Fruit fly (Drosophila melanogaster) whole organism, embryonic: ENCODE data around the gene CG31174.

ENCODE experiments used
- Aef1 ChIP-seq: fragments of 200-800 bp; sonication (Bioruptor generic); IDR thresholded peaks from 3 replicates; pipeline ENCODE4 v1.3.6; 2022; ENCODE audit warnings: missing biosample characterization, missing genetic modification characterization
- Bgb ChIP-seq: fragments of 200-800 bp; sonication (Bioruptor generic); IDR thresholded peaks from 2 replicates; pipeline ENCODE4 v1.3.6; 2022; ENCODE audit warnings: missing biosample characterization, missing genetic modification characterization; ENCODE audit not compliant: partially characterized antibody
- CG10462 ChIP-seq: fragments of 200-800 bp; sonication (Bioruptor generic); optimal IDR thresholded peaks from 2 replicates; lab custom pipeline; 2016; ENCODE audit warnings: missing biosample characterization, missing genetic modification characterization
- CG10979 ChIP-seq: fragments of 200-800 bp; sonication (Bioruptor generic); optimal IDR thresholded peaks from 2 replicates; lab custom pipeline; 2018; ENCODE audit warnings: missing biosample characterization, mild to moderate bottlenecking, missing genetic modification characterization, moderate library complexity
- CG11695 ChIP-seq: fragments of 200-800 bp; sonication (Bioruptor generic); IDR thresholded peaks from 3 replicates; pipeline ENCODE4 v1.3.6; 2022; ENCODE audit warnings: missing biosample characterization, missing genetic modification characterization
- CG13296 ChIP-seq: fragments of 200-800 bp; sonication (Bioruptor generic); optimal IDR thresholded peaks from 3 replicates; lab custom pipeline; 2018; ENCODE audit warnings: missing biosample characterization, mild to moderate bottlenecking, missing genetic modification characterization
- CG14050 ChIP-seq: fragments of 200-800 bp; sonication (Bioruptor generic); IDR thresholded peaks from 3 replicates; pipeline ENCODE4 v1.3.6; 2022; ENCODE audit warnings: missing biosample characterization, missing genetic modification characterization
- CG18476 ChIP-seq: fragments of 200-800 bp; sonication (Bioruptor generic); optimal IDR thresholded peaks from 2 replicates; lab custom pipeline; 2016; ENCODE audit warnings: missing biosample characterization, mild to moderate bottlenecking, missing genetic modification characterization
- CG18599 ChIP-seq: fragments of 200-800 bp; sonication (Bioruptor generic); optimal IDR thresholded peaks from 3 replicates; lab custom pipeline; 2017; ENCODE audit warnings: missing biosample characterization, missing genetic modification characterization, mild to moderate bottlenecking, moderate library complexity, missing genetic modification reagents
- CG2678 ChIP-seq: fragments of 200-800 bp; sonication (Bioruptor generic); optimal IDR thresholded peaks from 3 replicates; lab custom pipeline; 2019; ENCODE audit warnings: missing biosample characterization, mild to moderate bottlenecking, missing genetic modification characterization, moderate library complexity
- CG3281 ChIP-seq: fragments of 200-800 bp; sonication (Bioruptor generic); optimal IDR thresholded peaks from 3 replicates; lab custom pipeline; 2017; ENCODE audit warnings: missing biosample characterization, mild to moderate bottlenecking, missing genetic modification characterization
- CG3838 ChIP-seq: fragments of 200-800 bp; sonication (Bioruptor generic); optimal IDR thresholded peaks from 3 replicates; lab custom pipeline; 2016; ENCODE audit warnings: missing biosample characterization, missing genetic modification characterization
- CG3847 ChIP-seq: fragments of 200-800 bp; sonication (Bioruptor generic); IDR thresholded peaks from 2 replicates; pipeline ENCODE4 v1.3.6; 2022; ENCODE audit warnings: missing biosample characterization, missing genetic modification characterization
- CG4360 ChIP-seq: fragments of 200-800 bp; sonication (Bioruptor generic); IDR thresholded peaks from 2 replicates; pipeline ENCODE4 v1.3.6; 2022; ENCODE audit warnings: missing biosample characterization, missing genetic modification characterization
- CG4424 ChIP-seq: fragments of 200-800 bp; sonication (Bioruptor generic); optimal IDR thresholded peaks from 3 replicates; lab custom pipeline; 2016; ENCODE audit warnings: missing biosample characterization, missing genetic modification characterization
- CG4820 ChIP-seq: fragments of 200-800 bp; sonication (Bioruptor generic); optimal IDR thresholded peaks from 3 replicates; lab custom pipeline; 2016; ENCODE audit warnings: missing biosample characterization, missing genetic modification characterization
- CG6254 ChIP-seq: fragments of 200-800 bp; sonication (Bioruptor generic); optimal IDR thresholded peaks from 3 replicates; lab custom pipeline; 2017; ENCODE audit warnings: mild to moderate bottlenecking, missing biosample characterization, missing genetic modification reagents, missing genetic modification characterization
- CG6689 ChIP-seq: fragments of 200-800 bp; sonication (Bioruptor generic); IDR thresholded peaks from 2 replicates; pipeline ENCODE4 v1.3.6; 2022; ENCODE audit warnings: missing biosample characterization, missing genetic modification characterization
- CG7745 ChIP-seq: fragments of 200-800 bp; sonication (Bioruptor generic); optimal IDR thresholded peaks from 2 replicates; lab custom pipeline; 2018; ENCODE audit warnings: missing biosample characterization, mild to moderate bottlenecking, missing genetic modification characterization, moderate library complexity
- CG7839 ChIP-seq: fragments of 200-800 bp; sonication (Bioruptor generic); optimal IDR thresholded peaks from 3 replicates; lab custom pipeline; 2018; ENCODE audit warnings: missing biosample characterization, mild to moderate bottlenecking, missing genetic modification characterization, moderate library complexity
- CG8478 ChIP-seq: fragments of >200 bp; optimal IDR thresholded peaks from 2 replicates; lab custom pipeline; 2018
- CG8924 ChIP-seq: fragments of 200-800 bp; optimal IDR thresholded peaks from 3 replicates; lab custom pipeline; 2019; ENCODE audit warnings: missing biosample characterization, mild to moderate bottlenecking, missing genetic modification characterization, moderate library complexity
- CkIIα-i1 ChIP-seq: fragments of 200-800 bp; sonication (Bioruptor generic); IDR thresholded peaks from 2 replicates; pipeline ENCODE4 v1.3.6; 2022; ENCODE audit warnings: missing biosample characterization, missing genetic modification characterization
- D ChIP-seq, 2 experiments: fragments of 200-800 bp in 1 of 2; fragments of >200 bp in 1 of 2; sonication (Bioruptor generic) in 1 of 2; optimal IDR thresholded peaks; 2 replicates in 1 of 2; 3 replicates in 1 of 2; lab custom pipeline; 2017; ENCODE audit warnings: mild to moderate bottlenecking in 1 of 2, missing biosample characterization in 1 of 2, missing genetic modification characterization in 1 of 2, missing genetic modification reagents in 1 of 2
- Fer3 ChIP-seq: fragments of 200-800 bp; sonication (Bioruptor generic); optimal IDR thresholded peaks from 2 replicates; lab custom pipeline; 2018; ENCODE audit warnings: missing biosample characterization, mild to moderate bottlenecking, missing genetic modification characterization, moderate library complexity
- H15 ChIP-seq: fragments of 200-800 bp; sonication (Bioruptor generic); IDR thresholded peaks from 3 replicates; pipeline ENCODE4 v1.3.6; 2022; ENCODE audit warnings: missing biosample characterization, missing genetic modification characterization
- Med ChIP-seq: fragments of 200-800 bp; sonication (Bioruptor generic); peaks from one replicate; lab custom pipeline; 2016; ENCODE audit warnings: missing biosample characterization, missing genetic modification characterization, mild to moderate bottlenecking, inconsistent platforms, moderate library complexity
- Poxn ChIP-seq: fragments of 200-800 bp; sonication (Bioruptor generic); IDR thresholded peaks from 2 replicates; pipeline ENCODE4 v1.3.6; 2022; ENCODE audit warnings: missing biosample characterization, missing genetic modification characterization
- Sox102F ChIP-seq: fragments of 200-800 bp; sonication (Bioruptor generic); optimal IDR thresholded peaks from 2 replicates; lab custom pipeline; 2018; ENCODE audit warnings: missing biosample characterization, mild to moderate bottlenecking, missing genetic modification characterization, moderate library complexity
- Taf1 ChIP-seq: fragments of 200-800 bp; sonication (Bioruptor generic); IDR thresholded peaks from 2 replicates; pipeline ENCODE4 v1.3.6; 2022; ENCODE audit warnings: missing biosample characterization, missing genetic modification characterization
- abd-A ChIP-seq: fragments of 200-800 bp; sonication (Bioruptor generic); optimal IDR thresholded peaks from 3 replicates; lab custom pipeline; 2019; ENCODE audit warnings: missing biosample characterization, mild to moderate bottlenecking, missing genetic modification characterization, moderate library complexity
- al ChIP-seq: fragments of 200-800 bp; sonication (Bioruptor generic); IDR thresholded peaks from 2 replicates; pipeline ENCODE4 v1.3.6; 2022; ENCODE audit warnings: missing biosample characterization, missing genetic modification characterization
- ase ChIP-seq: fragments of 200-800 bp; sonication (Bioruptor generic); IDR thresholded peaks from 3 replicates; pipeline ENCODE4 v1.3.6; 2022; ENCODE audit warnings: missing biosample characterization, missing genetic modification characterization
- chinmo ChIP-seq: fragments of 200-800 bp; sonication (Bioruptor generic); IDR thresholded peaks from 4 replicates; pipeline ENCODE4 v1.3.6; 2022; ENCODE audit warnings: missing biosample characterization, missing genetic modification characterization; ENCODE audit not compliant: partially characterized antibody
- crol ChIP-seq: fragments of 200-800 bp; sonication (Bioruptor generic); IDR thresholded peaks from 2 replicates; pipeline ENCODE4 v1.3.6; 2022; ENCODE audit warnings: missing biosample characterization, missing genetic modification characterization
- dysf ChIP-seq: fragments of 200-800 bp; sonication (Bioruptor generic); IDR thresholded peaks from 3 replicates; pipeline ENCODE4 v1.3.6; 2022; ENCODE audit warnings: missing biosample characterization, missing genetic modification characterization
- ems ChIP-seq: fragments of 200-800 bp; sonication (Bioruptor generic); optimal IDR thresholded peaks from 3 replicates; lab custom pipeline; 2016; ENCODE audit warnings: missing biosample characterization, missing genetic modification characterization
- lilli ChIP-seq: fragments of 200-800 bp; sonication (Bioruptor generic); optimal IDR thresholded peaks from 3 replicates; lab custom pipeline; 2016; ENCODE audit warnings: missing biosample characterization, missing genetic modification characterization
- mirr ChIP-seq: fragments of 200-800 bp; sonication (Bioruptor generic); optimal IDR thresholded peaks from 3 replicates; lab custom pipeline; 2018; ENCODE audit warnings: missing biosample characterization, mild to moderate bottlenecking, missing genetic modification characterization
- nau ChIP-seq: fragments of 200-800 bp; sonication (Bioruptor generic); optimal IDR thresholded peaks from 3 replicates; lab custom pipeline; 2017; ENCODE audit warnings: missing biosample characterization, mild to moderate bottlenecking, missing genetic modification characterization, missing genetic modification reagents
- ranshi ChIP-seq: fragments of 200-800 bp; sonication (Bioruptor generic); IDR thresholded peaks from 2 replicates; pipeline ENCODE4 v1.3.6; 2022; ENCODE audit warnings: missing biosample characterization, missing genetic modification characterization
- scrt ChIP-seq: fragments of 200-800 bp; sonication (Bioruptor generic); optimal IDR thresholded peaks from 2 replicates; lab custom pipeline; 2018; ENCODE audit warnings: missing biosample characterization, mild to moderate bottlenecking, missing genetic modification characterization, moderate library complexity
- shn ChIP-seq: fragments of 200-800 bp; sonication (Bioruptor generic); optimal IDR thresholded peaks from 3 replicates; lab custom pipeline; 2016; ENCODE audit warnings: missing biosample characterization, missing genetic modification characterization
- stc ChIP-seq: fragments of 200-800 bp; sonication (Bioruptor generic); IDR thresholded peaks from 2 replicates; pipeline ENCODE4 v1.3.6; 2022; ENCODE audit warnings: missing biosample characterization, missing genetic modification characterization
- tap ChIP-seq: fragments of 200-800 bp; optimal IDR thresholded peaks from 3 replicates; lab custom pipeline; 2019; ENCODE audit warnings: missing biosample characterization, mild to moderate bottlenecking, missing genetic modification characterization, moderate library complexity
- twi ChIP-seq: fragments of 200-800 bp; optimal IDR thresholded peaks from 2 replicates; lab custom pipeline; 2019; ENCODE audit warnings: missing biosample characterization, mild to moderate bottlenecking, missing genetic modification characterization, moderate library complexity
- unpg ChIP-seq: fragments of 200-800 bp; sonication (Bioruptor generic); optimal IDR thresholded peaks from 3 replicates; lab custom pipeline; 2018; ENCODE audit warnings: missing biosample characterization, mild to moderate bottlenecking, missing genetic modification characterization, moderate library complexity
- z ChIP-seq: fragments of 200-800 bp; sonication (Bioruptor generic); IDR thresholded peaks from 3 replicates; pipeline ENCODE4 v1.3.6; 2022; ENCODE audit warnings: missing biosample characterization, missing genetic modification characterization

The CG31174 gene

DNA sequence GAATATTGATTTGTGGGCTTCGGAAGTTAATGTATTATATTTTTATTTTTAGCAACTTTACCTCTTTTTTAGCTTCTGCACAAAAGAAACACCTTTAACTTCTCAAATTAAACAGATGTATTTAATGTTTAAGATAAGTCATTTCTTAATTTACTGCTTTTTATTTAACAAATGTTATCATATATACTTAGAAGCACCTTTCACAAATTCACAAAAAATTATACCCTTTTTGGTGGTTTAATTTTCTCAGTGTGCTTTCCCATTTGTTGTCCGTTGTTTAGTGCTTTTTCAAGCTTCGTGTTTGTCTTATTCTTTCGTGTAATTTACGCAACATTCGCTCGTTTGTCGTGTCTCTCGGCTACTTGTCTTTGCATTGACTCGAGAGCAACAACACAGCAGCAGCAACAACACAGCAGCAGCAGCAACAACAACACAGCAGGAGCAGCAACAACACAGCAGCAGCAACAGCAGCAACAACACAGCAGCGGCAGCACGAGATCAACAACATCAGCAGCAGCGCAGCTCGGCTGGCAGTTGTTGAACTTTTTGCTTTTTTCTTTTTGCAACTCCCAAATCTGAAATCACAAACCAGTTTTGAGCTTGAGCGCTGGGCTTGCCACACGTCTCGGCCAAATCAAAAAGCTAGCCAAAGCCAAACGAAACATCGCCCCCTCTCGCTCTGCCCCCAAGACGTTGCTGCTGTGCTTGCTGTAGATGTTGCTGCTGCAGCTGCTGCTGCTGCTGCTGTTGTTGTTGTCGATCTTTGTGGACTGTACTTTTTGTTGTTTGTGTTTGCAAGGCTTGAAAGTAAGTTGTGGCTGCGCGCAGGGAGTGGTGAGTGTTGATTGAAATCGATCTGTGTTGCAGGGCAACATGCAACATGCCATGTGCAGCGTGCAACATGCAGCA, 32.0 kb downstream of the CG31174 start (continued):
- TF ChIP-seq CG4424 (GFP tag; lab: Kevin White, UChicago) (peak; percentile 28), z (GFP tag; lab: Robert Waterston, UW) (0 out of 3 replicates have a peak, but pooled peaks have one; percentile 32), Aef1 (GFP tag; lab: Robert Waterston, UW) (peak; percentile 58; the same call in 2 of the 3 replicates), CG11695 (peak; percentile 77), CG10979 (tag; lab: Kevin White, UChicago) (peak; percentile 48), CG3281 (GFP tag; lab: Kevin White, UChicago) (peak; percentile 41), lilli (no peak), CG10462 (GFP tag; lab: Kevin White, UChicago) (no peak), D (optimal IDR thresholded peaks at IDR 0.05; lab: Kevin White, UChicago) (no peak), D (GFP tag; optimal IDR thresholded peaks at IDR 0.05; lab: Kevin White, UChicago) (peak; percentile 12), ranshi (GFP tag; lab: Robert Waterston, UW) (peak; percentile 55; the same call in 1 of the 2 replicates), Bgb (GFP tag; lab: Robert Waterston, UW) (no peak), Med (GFP tag; lab: Kevin White, UChicago) (peak; percentile 32), scrt (GFP tag; lab: Kevin White, UChicago) (peak; percentile 16), shn (no peak), CG3847 (GFP tag; lab: Robert Waterston, UW) (no peak), twi (no peak), CG18476 (GFP tag; lab: Kevin White, UChicago) (peak; percentile 36), ase (0 out of 3 replicates have a peak, but pooled peaks have one; percentile 42), chinmo (peak; percentile 77; the same call in 3 of the 4 replicates), unpg (GFP tag; lab: Kevin White, UChicago) (peak; percentile 45), mirr (no peak), CG6254 (GFP tag; lab: Kevin White, UChicago) (peak; percentile 19), CG13296 (peak; percentile 23), Sox102F (GFP tag; lab: Kevin White, UChicago) (no peak), CG14050 (GFP tag; lab: Robert Waterston, UW) (peak; percentile 62; the same call in 2 of the 3 replicates), tap (peak; percentile 73), crol (GFP tag; lab: Robert Waterston, UW) (no peak), Taf1 (no peak), CG18599 (GFP tag; lab: Kevin White, UChicago) (peak; percentile 57), CG4360 (peak; percentile 93), H15 (0 out of 3 replicates have a peak, but pooled peaks have one; percentile 55), CG8478 (lab: Kevin White, UChicago) (no peak), CG3838 (no peak), CG7745 (tag; lab: Kevin White, UChicago) (no peak), stc (GFP tag; lab: Robert Waterston, UW) (peak; percentile 56; the same call in 1 of the 2 replicates), CG4820 (GFP tag; lab: Kevin White, UChicago) (peak; percentile 24), CG6689 (GFP tag; lab: Robert Waterston, UW) (peak; percentile 61), dysf (GFP tag; lab: Robert Waterston, UW) (peak; percentile 5; the same call in 1 of the 3 replicates), CG8924 (tag; lab: Kevin White, UChicago) (peak; percentile 34), CkIIα-i1 (GFP tag; lab: Robert Waterston, UW) (no peak), ems (GFP tag; lab: Kevin White, UChicago) (peak; percentile 1), nau (GFP tag; lab: Kevin White, UChicago) (peak; percentile 27), CG2678 (tag; lab: Kevin White, UChicago) (peak; percentile 74), Poxn (GFP tag; lab: Robert Waterston, UW) (0 out of 2 replicates have a peak, but pooled peaks have one; percentile 5), Fer3 (tag; lab: Kevin White, UChicago) (peak; percentile 10), abd-A (no peak), CG7839 (tag; lab: Kevin White, UChicago) (peak; percentile 39), al (GFP tag; lab: Robert Waterston, UW) (no peak)
